Worm (Caenorhabditis elegans) whole organism, L4/young adult: ENCODE measurements around the gene Y11D7A.7.

Experiments used
- W03F9.2 ChIP-seq: fragments of 150-350 bp; optimal IDR thresholded peaks from 2 replicates; lab custom pipeline; 2014; ENCODE audit warnings: missing biosample characterization, missing genetic modification characterization
- dao-5 ChIP-seq: sonication (generic microtip); optimal IDR thresholded peaks from 2 replicates; lab custom pipeline; 2016; ENCODE audit warnings: missing genotype, missing genetic modification characterization, moderate library complexity, missing compliant biosample characterization

- TF ChIP-seq dao-5 (tag; lab: Kevin White, UChicago), result no peak
- no peak for TF ChIP-seq W03F9.2 (tag; lab: Kevin White, UChicago)
These were observed 18.3 kb downstream of the Y11D7A.7 start for ce11 chrIV:9267581-9267980.
